Fruit fly (Drosophila melanogaster): ENCODE results near the gene RabGGTb.

The RabGGTb gene

dm6 chr2L:2905051-2905446 is 26.1 kb downstream of the RabGGTb start (continued):
- TF ChIP-seq HLH3B (GFP tag; IDR thresholded peaks at IDR 0.05), result peak; percentile 49
- TF ChIP-seq ind (GFP tag; optimal IDR thresholded peaks at IDR 0.05), result peak; percentile 45
- TF ChIP-seq CG8924 (tag; optimal IDR thresholded peaks at IDR 0.05), result peak; percentile 70
- no peak for TF ChIP-seq Mes4 (GFP tag; optimal IDR thresholded peaks at IDR 0.05)
- peak; percentile 26 for TF ChIP-seq CG7556 (GFP tag; optimal IDR thresholded peaks at IDR 0.05)
- TF ChIP-seq E2f1 (GFP tag; IDR thresholded peaks at IDR 0.05), result peak; percentile 55
- TF ChIP-seq Dp (GFP tag; optimal IDR thresholded peaks at IDR 0.05), result no peak
- TF ChIP-seq CG2120 (GFP tag; optimal IDR thresholded peaks at IDR 0.05), result peak; percentile 34
- peak; percentile 43 for TF ChIP-seq grau (tag; optimal IDR thresholded peaks at IDR 0.05)
- peak; percentile 59 for TF ChIP-seq PHDP (tag; optimal IDR thresholded peaks at IDR 0.05)
- peak; percentile 20 for TF ChIP-seq CG5180 (GFP tag; optimal IDR thresholded peaks at IDR 0.05)
- peak; percentile 65 for TF ChIP-seq Ptx1 (GFP tag; IDR thresholded peaks at IDR 0.05)
- TF ChIP-seq Doc2 (GFP tag; IDR thresholded peaks at IDR 0.05), result no peak
- peak; percentile 84 for TF ChIP-seq gem (tag; optimal IDR thresholded peaks at IDR 0.05)
- no peak for TF ChIP-seq Max (GFP tag; optimal IDR thresholded peaks at IDR 0.05)
- TF ChIP-seq Asciz (GFP tag; optimal IDR thresholded peaks at IDR 0.05), result peak; percentile 33
- TF ChIP-seq CG2875 (GFP tag; optimal IDR thresholded peaks at IDR 0.05), result peak; percentile 12
- TF ChIP-seq run (tag; optimal IDR thresholded peaks at IDR 0.05), result peak; percentile 16
- peak; percentile 46 for TF ChIP-seq CoRest (tag; optimal IDR thresholded peaks at IDR 0.05)
- peak; percentile 40 for TF ChIP-seq CG12659 (GFP tag; optimal IDR thresholded peaks at IDR 0.05)
- TF ChIP-seq ewg (GFP tag; optimal IDR thresholded peaks at IDR 0.05), result peak; percentile 40
- TF ChIP-seq CG2889 (GFP tag; IDR thresholded peaks at IDR 0.05), result 0 out of 3 replicates have a peak, but pooled peaks have one; percentile 17
- peak; percentile 72 for TF ChIP-seq lmd (GFP tag; IDR thresholded peaks at IDR 0.05)
- peak; percentile 60 for TF ChIP-seq CG10366 (GFP tag; IDR thresholded peaks at IDR 0.05)
- TF ChIP-seq tap (tag; optimal IDR thresholded peaks at IDR 0.05), result peak; percentile 25
- peak; percentile 73 for TF ChIP-seq oc (tag; optimal IDR thresholded peaks at IDR 0.05)
- peak; percentile 49 for TF ChIP-seq CG8388 (GFP tag; optimal IDR thresholded peaks at IDR 0.05)
- peak; percentile 71; the same call in 1 of the 2 replicates for TF ChIP-seq slbo (GFP tag; IDR thresholded peaks at IDR 0.05)
- TF ChIP-seq pan (optimal IDR thresholded peaks at IDR 0.05), result no peak
- peak in 1 of 2 experiments; percentile 67 for TF ChIP-seq pan (GFP tag; optimal IDR thresholded peaks at IDR 0.05 in 1 of 2, IDR thresholded peaks at IDR 0.05 in 1 of 2)
- no peak for TF ChIP-seq so (GFP tag; IDR thresholded peaks at IDR 0.05)
- TF ChIP-seq CG15601 (tag; optimal IDR thresholded peaks at IDR 0.05), result no peak
- TF ChIP-seq wek (GFP tag; optimal IDR thresholded peaks at IDR 0.05), result no peak
- peak; percentile 76 for TF ChIP-seq CG11504 (tag; optimal IDR thresholded peaks at IDR 0.05)
- peak; percentile 38; the same call in 1 of the 2 replicates for TF ChIP-seq E2f2 (GFP tag; IDR thresholded peaks at IDR 0.05)
- peak; percentile 6 for TF ChIP-seq CG1602 (GFP tag; optimal IDR thresholded peaks at IDR 0.05)
- no peak for TF ChIP-seq CG8944 (GFP tag; optimal IDR thresholded peaks at IDR 0.05)
- TF ChIP-seq Atf6 (GFP tag; IDR thresholded peaks at IDR 0.05), result peak; percentile 58; the same call in 1 of the 2 replicates
- TF ChIP-seq Rfx (GFP tag; IDR thresholded peaks at IDR 0.05), result peak; percentile 42; the same call in 1 of the 2 replicates
- peak; percentile 46; the same call in 1 of the 3 replicates for TF ChIP-seq CG14050 (GFP tag; IDR thresholded peaks at IDR 0.05)
- no peak for TF ChIP-seq lola (GFP tag; optimal IDR thresholded peaks at IDR 0.05)
- peak; percentile 34 for TF ChIP-seq CG17829 (tag; optimal IDR thresholded peaks at IDR 0.05)
- peak; percentile 48 for TF ChIP-seq unpg (GFP tag; optimal IDR thresholded peaks at IDR 0.05)
- peak; percentile 26 for TF ChIP-seq HHEX (GFP tag; optimal IDR thresholded peaks at IDR 0.05)
- 0 out of 2 replicates have a peak, but pooled peaks have one; percentile 36 for TF ChIP-seq Awh (GFP tag; IDR thresholded peaks at IDR 0.05)
- no peak for TF ChIP-seq knrl (GFP tag; IDR thresholded peaks at IDR 0.05; ENCODE audit: partially characterized antibody)
- peak; percentile 3 for TF ChIP-seq Fer1 (GFP tag; optimal IDR thresholded peaks at IDR 0.05)
- peak; percentile 24; the same call in 1 of the 2 replicates for TF ChIP-seq esg (GFP tag; conservative IDR thresholded peaks at IDR 0.05)
- TF ChIP-seq Meics (GFP tag; optimal IDR thresholded peaks at IDR 0.05), result peak; percentile 14
- peak; percentile 58 for TF ChIP-seq Hr3 (GFP tag; optimal IDR thresholded peaks at IDR 0.05)

All from whole organism, embryonic.